Worm (Caenorhabditis elegans): ENCODE measurements around the gene slc-17.1.

slc-17.1 gene

DNA sequence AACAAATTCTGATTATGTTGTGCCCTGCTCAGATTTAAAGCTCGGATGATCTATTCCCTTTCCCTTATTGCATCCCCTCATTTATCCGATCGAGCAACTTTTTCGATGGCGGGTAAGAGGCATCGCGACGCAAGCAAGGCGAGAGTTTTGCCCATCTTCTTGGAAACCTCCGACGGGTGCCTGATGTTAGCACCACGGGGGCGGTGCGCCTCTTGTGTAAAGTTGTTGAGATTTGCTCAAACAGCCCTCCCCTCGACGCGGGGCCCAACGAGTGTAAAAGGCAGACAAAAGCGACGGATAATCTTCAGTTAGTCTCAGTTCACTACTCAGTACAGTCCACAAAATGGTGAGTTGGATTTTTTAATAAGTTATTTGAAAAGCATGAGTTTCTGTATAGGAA is 5.8 kb downstream of the slc-17.1 start, which contains the start of gene mlc-1:
TSS of gene mlc-1 (plus strand) at position 324 of the 400 bp plus-strand sequence.
- TF ChIP-seq nhr-25 (tag; optimal IDR thresholded peaks at IDR 0.05) (no peak), alr-1 (tag; optimal IDR thresholded peaks at IDR 0.05) (no peak), lin-39 (tag; optimal IDR thresholded peaks at IDR 0.05) (no peak), Y55F3AM.14 (GFP tag; optimal IDR thresholded peaks at IDR 0.05) (no peak), F13H6.1 (tag; optimal IDR thresholded peaks at IDR 0.05) (peak; percentile 54), dmd-4 (tag; optimal IDR thresholded peaks at IDR 0.05) (no peak), mbf-1 (tag; optimal IDR thresholded peaks at IDR 0.05) (no peak), nhr-129 (tag; optimal IDR thresholded peaks at IDR 0.05) (peak; percentile 18), skn-1 (tag; optimal IDR thresholded peaks at IDR 0.05) (no peak), sma-9 (GFP tag; optimal IDR thresholded peaks at IDR 0.05) (peak; percentile 39), sma-9 (tag; optimal IDR thresholded peaks at IDR 0.05) (no peak), C34F6.9 (tag; optimal IDR thresholded peaks at IDR 0.05) (no peak), lin-11 (tag; optimal IDR thresholded peaks at IDR 0.05) (no peak), blmp-1 (tag; optimal IDR thresholded peaks at IDR 0.05; ENCODE audit: insufficient read depth) (no peak), unc-39 (tag; optimal IDR thresholded peaks at IDR 0.05) (no peak), ztf-4 (tag; optimal IDR thresholded peaks at IDR 0.05) (no peak), ztf-1 (GFP tag; conservative IDR thresholded peaks at IDR 0.05) (no peak), elt-3 (tag; optimal IDR thresholded peaks at IDR 0.05) (no peak), nhr-10 (tag; optimal IDR thresholded peaks at IDR 0.05) (no peak), unc-62 (GFP tag; optimal IDR thresholded peaks at IDR 0.05) (no peak)

DNA sequence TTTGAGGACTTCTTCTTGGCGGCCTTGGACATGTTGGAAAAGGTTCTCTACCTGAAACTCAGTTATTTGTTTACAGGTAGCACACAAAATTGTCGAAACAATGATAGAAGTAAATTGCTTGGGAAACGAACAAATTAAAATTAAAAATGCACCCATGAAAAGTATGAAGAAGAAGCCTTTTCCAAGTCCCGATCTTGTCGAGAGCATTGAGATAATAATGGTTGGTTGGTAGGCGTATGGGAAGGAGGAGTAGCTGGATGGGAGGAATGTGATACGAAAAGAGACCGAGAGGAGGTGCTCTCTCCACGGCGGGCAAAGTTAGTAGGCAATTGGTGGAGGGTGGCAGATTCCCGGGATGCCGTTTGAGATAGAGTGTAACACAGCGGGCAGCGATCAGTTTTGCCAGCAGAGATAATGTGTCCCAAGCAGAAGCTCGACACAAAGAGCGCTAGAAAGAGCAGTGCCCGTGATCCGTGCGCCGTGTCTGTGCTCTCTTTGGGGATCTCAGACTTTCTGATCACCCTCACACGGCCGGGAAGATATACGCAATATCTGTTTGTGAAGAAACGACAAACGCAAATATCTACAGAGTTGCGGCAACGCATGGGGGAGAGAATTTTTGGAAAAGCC is 8.1 kb downstream of the slc-17.1 start, which contains the start of gene mlc-2:
TSS of gene mlc-2 (minus strand) at position 51 of the 630 bp plus-strand sequence.
- TF ChIP-seq sma-9 (GFP tag; optimal IDR thresholded peaks at IDR 0.05), result peak; percentile 14
- TF ChIP-seq sma-9 (tag; optimal IDR thresholded peaks at IDR 0.05), result no peak
- TF ChIP-seq nhr-129 (tag; optimal IDR thresholded peaks at IDR 0.05), result peak; percentile 28
- no peak for TF ChIP-seq unc-55 (GFP tag; optimal IDR thresholded peaks at IDR 0.05)
- peak; percentile 84 for TF ChIP-seq F13H6.1 (tag; optimal IDR thresholded peaks at IDR 0.05)
- TF ChIP-seq nhr-77 (tag; optimal IDR thresholded peaks at IDR 0.05), result no peak
- TF ChIP-seq snpc-4 (tag; optimal IDR thresholded peaks at IDR 0.05), result no peak

DNA sequence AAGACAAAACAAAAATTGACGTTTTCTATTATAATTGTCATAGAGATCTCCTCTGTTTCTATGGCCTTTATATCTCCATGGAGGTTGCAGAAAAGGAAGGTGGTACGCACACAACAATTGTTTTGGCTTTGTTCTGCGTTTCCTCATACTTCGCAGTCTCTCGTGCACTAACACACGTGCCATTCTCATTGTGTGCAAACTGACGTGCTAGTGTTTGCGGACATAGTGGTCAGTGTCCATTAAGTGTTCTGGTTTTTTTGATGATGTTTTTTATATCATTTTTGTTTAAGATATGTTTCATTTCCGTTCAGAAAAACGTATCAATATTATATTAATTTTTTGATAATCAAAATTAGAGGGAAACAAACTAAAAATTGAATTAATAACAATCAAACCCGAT is 13.3 kb downstream of the slc-17.1 start, which contains the start of gene C36E6.2:
TSS of gene C36E6.2 (plus strand) at position 261 of the 400 bp plus-strand sequence.
- no peak for TF ChIP-seq elt-1 (tag; optimal IDR thresholded peaks at IDR 0.05)
- peak; percentile 66 for TF ChIP-seq sma-3 (GFP tag; optimal IDR thresholded peaks at IDR 0.05)
- no peak for TF ChIP-seq lin-11 (tag; optimal IDR thresholded peaks at IDR 0.05)
- TF ChIP-seq nhr-237 (tag; optimal IDR thresholded peaks at IDR 0.05), result no peak
- peak; percentile 75 for TF ChIP-seq nhr-6 (tag; optimal IDR thresholded peaks at IDR 0.05)
- no peak for TF ChIP-seq nhr-77 (tag; optimal IDR thresholded peaks at IDR 0.05)
- no peak for TF ChIP-seq ztf-1 (GFP tag; conservative IDR thresholded peaks at IDR 0.05)
- no peak for TF ChIP-seq aly-2 (tag; optimal IDR thresholded peaks at IDR 0.05)
- peak; percentile 40 for TF ChIP-seq egl-27 (tag; optimal IDR thresholded peaks at IDR 0.05)
- TF ChIP-seq R02D3.7 (tag; optimal IDR thresholded peaks at IDR 0.05), result no peak
- no peak for TF ChIP-seq ztf-11 (tag; optimal IDR thresholded peaks at IDR 0.05)
- no peak for TF ChIP-seq unc-62 (GFP tag; optimal IDR thresholded peaks at IDR 0.05)
- no peak for TF ChIP-seq alr-1 (tag; optimal IDR thresholded peaks at IDR 0.05)
- TF ChIP-seq mab-5 (tag; optimal IDR thresholded peaks at IDR 0.05), result peak; percentile 65
- peak; percentile 92 for TF ChIP-seq nhr-129 (tag; optimal IDR thresholded peaks at IDR 0.05)
- TF ChIP-seq dmd-4 (tag; optimal IDR thresholded peaks at IDR 0.05), result no peak
- TF ChIP-seq F13H6.1 (tag; optimal IDR thresholded peaks at IDR 0.05), result peak; percentile 73
- TF ChIP-seq skn-1 (tag; optimal IDR thresholded peaks at IDR 0.05), result peak; percentile 16
- TF ChIP-seq crh-2 (tag; optimal IDR thresholded peaks at IDR 0.05), result peak; percentile 89
- TF ChIP-seq nhr-11 (tag; optimal IDR thresholded peaks at IDR 0.05), result no peak
- TF ChIP-seq lsy-2 (tag; optimal IDR thresholded peaks at IDR 0.05), result peak; percentile 23 to 81
- TF ChIP-seq elt-3 (tag; optimal IDR thresholded peaks at IDR 0.05), result no peak
- TF ChIP-seq peb-1 (tag; optimal IDR thresholded peaks at IDR 0.05), result no peak
- no peak for TF ChIP-seq snpc-4 (tag; optimal IDR thresholded peaks at IDR 0.05)
- no peak for TF ChIP-seq ceh-82 (tag; optimal IDR thresholded peaks at IDR 0.05)
- no peak for TF ChIP-seq ceh-16 (tag; optimal IDR thresholded peaks at IDR 0.05)
- TF ChIP-seq nhr-12 (tag; optimal IDR thresholded peaks at IDR 0.05), result no peak
- peak; percentile 54 for TF ChIP-seq lin-13 (GFP tag; optimal IDR thresholded peaks at IDR 0.05)
- TF ChIP-seq unc-55 (GFP tag; optimal IDR thresholded peaks at IDR 0.05), result peak; percentile 73
- no peak for TF ChIP-seq ama-1 (optimal IDR thresholded peaks at IDR 0.05)
- TF ChIP-seq lin-39 (tag; optimal IDR thresholded peaks at IDR 0.05), result no peak
- no peak for TF ChIP-seq nhr-10 (tag; optimal IDR thresholded peaks at IDR 0.05)
- peak; percentile 49 for TF ChIP-seq blmp-1 (tag; optimal IDR thresholded peaks at IDR 0.05; ENCODE audit: insufficient read depth)
- TF ChIP-seq mbf-1 (tag; optimal IDR thresholded peaks at IDR 0.05), result no peak
- TF ChIP-seq fos-1 (tag; optimal IDR thresholded peaks at IDR 0.05), result peak; percentile 58
- no peak for TF ChIP-seq zag-1 (tag; optimal IDR thresholded peaks at IDR 0.05)
- TF ChIP-seq sma-9 (GFP tag; optimal IDR thresholded peaks at IDR 0.05), result peak; percentile 83
- no peak for TF ChIP-seq sma-9 (tag; optimal IDR thresholded peaks at IDR 0.05)
- peak; percentile 74 for TF ChIP-seq nhr-21 (tag; optimal IDR thresholded peaks at IDR 0.05)
- no peak for TF ChIP-seq Y55F3AM.14 (GFP tag; optimal IDR thresholded peaks at IDR 0.05)
- TF ChIP-seq nhr-23 (tag; optimal IDR thresholded peaks at IDR 0.05), result no peak
- TF ChIP-seq sem-4 (tag; optimal IDR thresholded peaks at IDR 0.05), result peak; percentile 75
- peak; percentile 58 for TF ChIP-seq gmeb-1 (tag; optimal IDR thresholded peaks at IDR 0.05)
- TF ChIP-seq unc-39 (tag; optimal IDR thresholded peaks at IDR 0.05), result no peak

Measured in whole organism, L2 larva.